Fruit fly (Drosophila melanogaster) whole organism, embryonic: Measurements from ENCODE around the gene CG15914.

ENCODE experiments used
- CG10147 ChIP-seq: fragments of 200-800 bp; sonication (Bioruptor generic); optimal IDR thresholded peaks from 2 replicates; lab custom pipeline; 2019; ENCODE audit warnings: missing biosample characterization, mild to moderate bottlenecking, missing genetic modification characterization, moderate library complexity
- CG10462 ChIP-seq: fragments of 200-800 bp; sonication (Bioruptor generic); optimal IDR thresholded peaks from 2 replicates; lab custom pipeline; 2016; ENCODE audit warnings: missing biosample characterization, missing genetic modification characterization
- CG1233 ChIP-seq: fragments of 200-800 bp; sonication (Bioruptor generic); optimal IDR thresholded peaks from 4 replicates; lab custom pipeline; 2018; ENCODE audit warnings: missing biosample characterization, mild to moderate bottlenecking, missing genetic modification characterization
- CG13624 ChIP-seq: fragments of 200-800 bp; sonication (Bioruptor generic); optimal IDR thresholded peaks from 2 replicates; lab custom pipeline; 2016; ENCODE audit warnings: missing biosample characterization, missing genetic modification characterization
- CG14050 ChIP-seq: fragments of 200-800 bp; sonication (Bioruptor generic); IDR thresholded peaks from 3 replicates; pipeline ENCODE4 v1.3.6; 2022; ENCODE audit warnings: missing biosample characterization, missing genetic modification characterization
- CG14710 ChIP-seq: fragments of 200-800 bp; sonication (Bioruptor generic); optimal IDR thresholded peaks from 3 replicates; lab custom pipeline; 2019; ENCODE audit warnings: missing biosample characterization, mild to moderate bottlenecking, missing genetic modification characterization, moderate library complexity
- CG15514 ChIP-seq: fragments of 200-800 bp; sonication (Bioruptor generic); optimal IDR thresholded peaks from 3 replicates; lab custom pipeline; 2017; ENCODE audit warnings: missing biosample characterization, missing genetic modification characterization, mild to moderate bottlenecking, moderate library complexity, missing genetic modification reagents
- CG15601 ChIP-seq: fragments of 200-800 bp; sonication (Bioruptor generic); optimal IDR thresholded peaks from 3 replicates; lab custom pipeline; 2019; ENCODE audit warnings: missing biosample characterization, mild to moderate bottlenecking, missing genetic modification characterization, moderate library complexity
- CG16815 ChIP-seq: fragments of 200-800 bp; sonication (Bioruptor generic); optimal IDR thresholded peaks from 3 replicates; lab custom pipeline; 2017; ENCODE audit warnings: missing biosample characterization, mild to moderate bottlenecking, missing genetic modification characterization
- CG17802 ChIP-seq: fragments of 200-800 bp; sonication (Bioruptor generic); optimal IDR thresholded peaks from 2 replicates; lab custom pipeline; 2018; ENCODE audit warnings: missing biosample characterization, mild to moderate bottlenecking, missing genetic modification characterization, moderate library complexity
- CG30403 ChIP-seq: fragments of 200-800 bp; sonication (Bioruptor generic); optimal IDR thresholded peaks from 3 replicates; lab custom pipeline; 2016; ENCODE audit warnings: missing biosample characterization, missing genetic modification characterization
- CG33213 ChIP-seq: fragments of 200-800 bp; sonication (Bioruptor generic); optimal IDR thresholded peaks from 3 replicates; lab custom pipeline; 2016; ENCODE audit warnings: missing biosample characterization, missing genetic modification characterization
- CG34224 ChIP-seq: fragments of 200-800 bp; sonication (Bioruptor generic); IDR thresholded peaks from 3 replicates; pipeline ENCODE4 v1.3.6; 2022; ENCODE audit warnings: missing biosample characterization, missing genetic modification characterization; ENCODE audit not compliant: partially characterized antibody
- CG34376 ChIP-seq: fragments of 200-800 bp; sonication (Bioruptor generic); optimal IDR thresholded peaks from 2 replicates; lab custom pipeline; 2018; ENCODE audit warnings: missing biosample characterization, mild to moderate bottlenecking, missing genetic modification characterization
- CG4360 ChIP-seq: fragments of 200-800 bp; sonication (Bioruptor generic); IDR thresholded peaks from 2 replicates; pipeline ENCODE4 v1.3.6; 2022; ENCODE audit warnings: missing biosample characterization, missing genetic modification characterization
- CG4404 ChIP-seq: fragments of 200-800 bp; sonication (Bioruptor generic); IDR thresholded peaks from 2 replicates; pipeline ENCODE4 v1.3.6; 2022; ENCODE audit warnings: missing biosample characterization, missing genetic modification characterization
- CG7963 ChIP-seq: fragments of 200-800 bp; sonication (Bioruptor generic); IDR thresholded peaks from 3 replicates; pipeline ENCODE4 v1.3.6; 2022; ENCODE audit warnings: missing biosample characterization, missing genetic modification characterization; ENCODE audit not compliant: partially characterized antibody
- CG8924 ChIP-seq: fragments of 200-800 bp; optimal IDR thresholded peaks from 3 replicates; lab custom pipeline; 2019; ENCODE audit warnings: missing biosample characterization, mild to moderate bottlenecking, missing genetic modification characterization, moderate library complexity
- CG9797 ChIP-seq: fragments of 200-800 bp; sonication (Bioruptor generic); optimal IDR thresholded peaks from 3 replicates; lab custom pipeline; 2018; ENCODE audit warnings: missing biosample characterization, mild to moderate bottlenecking, missing genetic modification characterization
- HmgD ChIP-seq: fragments of 200-800 bp; sonication (Bioruptor generic); optimal IDR thresholded peaks from 3 replicates; lab custom pipeline; 2016; ENCODE audit warnings: missing biosample characterization, missing genetic modification characterization
- HmgZ ChIP-seq: fragments of 200-800 bp; sonication (Bioruptor generic); optimal IDR thresholded peaks from 2 replicates; lab custom pipeline; 2018; ENCODE audit warnings: missing biosample characterization, mild to moderate bottlenecking, missing genetic modification characterization
- Hmr ChIP-seq: fragments of 200-800 bp; sonication (Bioruptor generic); optimal IDR thresholded peaks from 3 replicates; lab custom pipeline; 2017; ENCODE audit warnings: mild to moderate bottlenecking, missing biosample characterization, missing genetic modification reagents, missing genetic modification characterization
- Med ChIP-seq: fragments of 200-800 bp; sonication (Bioruptor generic); peaks from one replicate; lab custom pipeline; 2016; ENCODE audit warnings: missing biosample characterization, missing genetic modification characterization, mild to moderate bottlenecking, inconsistent platforms, moderate library complexity
- Mrtf ChIP-seq: fragments of 200-800 bp; sonication (Bioruptor generic); IDR thresholded peaks from 3 replicates; pipeline ENCODE4 v1.3.6; 2022; ENCODE audit warnings: missing biosample characterization, missing genetic modification characterization
- Opbp ChIP-seq: fragments of 200-800 bp; sonication (Bioruptor generic); IDR thresholded peaks from 3 replicates; pipeline ENCODE4 v1.3.6; 2022; ENCODE audit warnings: missing biosample characterization, missing genetic modification characterization; ENCODE audit not compliant: partially characterized antibody
- PHDP ChIP-seq: fragments of 200-800 bp; sonication (Bioruptor generic); optimal IDR thresholded peaks from 3 replicates; lab custom pipeline; 2018; ENCODE audit warnings: missing biosample characterization, mild to moderate bottlenecking, missing genetic modification characterization, moderate library complexity
- Scr ChIP-seq: fragments of 200-800 bp; sonication (Bioruptor generic); IDR thresholded peaks from 2 replicates; pipeline ENCODE4 v1.3.6; 2022; ENCODE audit warnings: missing biosample characterization, missing genetic modification characterization; ENCODE audit not compliant: partially characterized antibody
- amos ChIP-seq: fragments of 200-800 bp; sonication (Bioruptor generic); IDR thresholded peaks from 2 replicates; pipeline ENCODE4 v1.3.6; 2022; ENCODE audit warnings: missing biosample characterization, missing genetic modification characterization; ENCODE audit not compliant: partially characterized antibody
- caup ChIP-seq: fragments of 200-800 bp; sonication (Bioruptor generic); optimal IDR thresholded peaks from 3 replicates; lab custom pipeline; 2017; ENCODE audit warnings: missing biosample characterization, mild to moderate bottlenecking, missing genetic modification characterization, moderate library complexity; ENCODE audit not compliant: severe bottlenecking
- chif ChIP-seq, 2 experiments: fragments of 200-800 bp; sonication (Bioruptor generic); optimal IDR thresholded peaks; 3 replicates each; lab custom pipeline; 2016; ENCODE audit warnings: missing biosample characterization in 2 of 2, missing genetic modification characterization in 2 of 2
- crp ChIP-seq, 2 experiments: fragments of 200-800 bp; sonication (Bioruptor generic); optimal IDR thresholded peaks; 2 replicates in 1 of 2; 3 replicates in 1 of 2; lab custom pipeline; 2017; ENCODE audit warnings: missing biosample characterization in 2 of 2, missing genetic modification characterization in 2 of 2, mild to moderate bottlenecking in 1 of 2, moderate library complexity in 1 of 2
- fd64A ChIP-seq: fragments of 200-800 bp; sonication (Bioruptor generic); optimal IDR thresholded peaks from 3 replicates; lab custom pipeline; 2018; ENCODE audit warnings: missing biosample characterization, mild to moderate bottlenecking, missing genetic modification characterization
- hb ChIP-seq: fragments of 200-800 bp; sonication (Bioruptor generic); IDR thresholded peaks from 3 replicates; pipeline ENCODE4 v1.3.6; 2022; ENCODE audit warnings: missing biosample characterization, missing genetic modification characterization; ENCODE audit not compliant: partially characterized antibody
- hth ChIP-seq: fragments of >200 bp; optimal IDR thresholded peaks from 2 replicates; lab custom pipeline; 2017; ENCODE audit warnings: inconsistent platforms
- nerfin-2 ChIP-seq: fragments of 200-800 bp; sonication (Bioruptor generic); IDR thresholded peaks from 2 replicates; pipeline ENCODE4 v1.3.6; 2022; ENCODE audit warnings: missing biosample characterization, missing genetic modification characterization; ENCODE audit not compliant: partially characterized antibody
- nmo ChIP-seq: fragments of 200-800 bp; sonication (Bioruptor generic); optimal IDR thresholded peaks from 2 replicates; lab custom pipeline; 2018; ENCODE audit warnings: missing biosample characterization, mild to moderate bottlenecking, missing genetic modification characterization, moderate library complexity
- pzg ChIP-seq: fragments of 200-800 bp; sonication (Bioruptor generic); optimal IDR thresholded peaks from 3 replicates; lab custom pipeline; 2018; ENCODE audit warnings: missing biosample characterization, mild to moderate bottlenecking, missing genetic modification characterization, moderate library complexity
- row ChIP-seq: fragments of 200-800 bp; sonication (Bioruptor generic); IDR thresholded peaks from 3 replicates; pipeline ENCODE4 v1.3.6; 2022; ENCODE audit warnings: missing biosample characterization, missing genetic modification characterization
- seq ChIP-seq: fragments of 200-800 bp; sonication (Bioruptor generic); IDR thresholded peaks from 2 replicates; pipeline ENCODE4 v1.3.6; 2022; ENCODE audit warnings: missing biosample characterization, missing genetic modification characterization
- sna ChIP-seq: fragments of 200-800 bp; sonication (Bioruptor generic); IDR thresholded peaks from 2 replicates; pipeline ENCODE4 v1.3.6; 2022; ENCODE audit warnings: missing biosample characterization, missing genetic modification characterization; ENCODE audit not compliant: partially characterized antibody
- stwl ChIP-seq: fragments of 200-800 bp; sonication (Bioruptor generic); optimal IDR thresholded peaks from 3 replicates; lab custom pipeline; 2018; ENCODE audit warnings: missing biosample characterization, mild to moderate bottlenecking, missing genetic modification characterization, moderate library complexity
- trem ChIP-seq: fragments of 200-800 bp; optimal IDR thresholded peaks from 3 replicates; lab custom pipeline; 2019; ENCODE audit warnings: missing biosample characterization, mild to moderate bottlenecking, missing genetic modification characterization, moderate library complexity
- wor ChIP-seq: fragments of 200-800 bp; sonication (Bioruptor generic); IDR thresholded peaks from 2 replicates; pipeline ENCODE4 v1.3.6; 2022; ENCODE audit warnings: missing biosample characterization, missing genetic modification characterization

CG15914 gene

DNA sequence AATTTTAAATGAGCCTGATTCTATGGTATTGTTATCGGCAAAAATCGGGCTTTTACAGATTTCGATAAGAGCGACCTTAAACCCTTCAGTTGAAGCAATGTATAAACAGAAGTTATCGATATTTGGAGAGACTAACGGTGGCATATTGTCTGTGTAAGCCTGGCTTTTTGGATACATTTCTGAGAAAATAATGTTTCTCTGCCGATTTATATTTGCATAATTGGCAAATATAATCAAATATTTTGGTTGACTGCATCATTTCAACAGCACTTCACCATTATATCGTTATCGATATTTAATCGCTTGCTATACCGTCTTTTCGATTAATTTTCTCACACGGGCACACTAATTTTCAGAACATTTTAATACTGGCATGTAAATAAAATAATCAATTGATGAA is 16.6 kb downstream of the CG15914 start, which contains the start of gene CG16952 (continued):
- no peak for TF ChIP-seq CG14050 (GFP tag; lab: Robert Waterston, UW)
- peak; percentile 95 for TF ChIP-seq nerfin-2
- TF ChIP-seq CG8924, result peak; percentile 30
- no peak for TF ChIP-seq hth (lab: Kevin White, UChicago)
- TF ChIP-seq Mrtf (GFP tag; lab: Robert Waterston, UW), result no peak
- TF ChIP-seq CG17802, result peak; percentile 31
- peak; percentile 59; the same call in 2 of the 3 replicates for TF ChIP-seq row (GFP tag; lab: Robert Waterston, UW)
- TF ChIP-seq CG14710 (tag; lab: Kevin White, UChicago), result peak; percentile 57
- TF ChIP-seq CG15601 (tag; lab: Kevin White, UChicago), result peak; percentile 16
- TF ChIP-seq caup, result no peak
- TF ChIP-seq CG1233, result no peak
- peak; percentile 79 for TF ChIP-seq Opbp (GFP tag; lab: Robert Waterston, UW)
- no peak for TF ChIP-seq CG16815 (GFP tag; lab: Kevin White, UChicago)
- TF ChIP-seq CG33213 (GFP tag; lab: Kevin White, UChicago), result peak; percentile 3
- peak; percentile 61 for TF ChIP-seq nmo (GFP tag; lab: Kevin White, UChicago)
- TF ChIP-seq HmgD (GFP tag; lab: Kevin White, UChicago), result peak; percentile 0
- TF ChIP-seq HmgZ (tag; lab: Kevin White, UChicago), result peak; percentile 48
- peak; percentile 85 for TF ChIP-seq CG34224 (GFP tag; lab: Robert Waterston, UW)
- TF ChIP-seq CG15514 (GFP tag; lab: Kevin White, UChicago), result peak; percentile 53
- TF ChIP-seq stwl (tag; lab: Kevin White, UChicago), result peak; percentile 76
- TF ChIP-seq chif (GFP tag; optimal IDR thresholded peaks at IDR 0.05; lab: Kevin White, UChicago), result no peak
- TF ChIP-seq CG10147 (GFP tag; lab: Kevin White, UChicago), result peak; percentile 4
- TF ChIP-seq CG4360 (GFP tag; lab: Robert Waterston, UW), result no peak
- peak; percentile 88 for TF ChIP-seq CG7963 (GFP tag; lab: Robert Waterston, UW)
- no peak for TF ChIP-seq fd64A (GFP tag; lab: Kevin White, UChicago)
- peak in 1 of 2 experiments; percentile 41 for TF ChIP-seq crp (GFP tag; optimal IDR thresholded peaks at IDR 0.05; lab: Kevin White, UChicago)
- TF ChIP-seq trem (tag; lab: Kevin White, UChicago), result peak; percentile 72
- peak; percentile 93 for TF ChIP-seq Scr (GFP tag; lab: Robert Waterston, UW)
- no peak for TF ChIP-seq PHDP (tag; lab: Kevin White, UChicago)
- TF ChIP-seq CG10462, result peak; percentile 55
- TF ChIP-seq amos, result peak; percentile 84; the same call in 1 of the 2 replicates
- TF ChIP-seq CG9797 (GFP tag; lab: Kevin White, UChicago), result peak; percentile 63
- TF ChIP-seq Med (GFP tag; lab: Kevin White, UChicago), result peak; percentile 66
- no peak for TF ChIP-seq CG4404 (GFP tag; lab: Robert Waterston, UW)
- peak; percentile 91 for TF ChIP-seq sna (GFP tag; lab: Robert Waterston, UW)
- TF ChIP-seq hb (GFP tag; lab: Robert Waterston, UW), result peak; percentile 92
- TF ChIP-seq CG34376, result peak; percentile 10
- no peak for TF ChIP-seq seq
- peak; percentile 18 for TF ChIP-seq CG13624
- TF ChIP-seq pzg (GFP tag; lab: Kevin White, UChicago), result peak; percentile 66
- TF ChIP-seq wor (GFP tag; lab: Robert Waterston, UW), result no peak
- no peak for TF ChIP-seq CG30403 (GFP tag; lab: Kevin White, UChicago)
- TF ChIP-seq Hmr (GFP tag; lab: Kevin White, UChicago), result peak; percentile 10
- TF ChIP-seq, all 482 proteins: peak for 87
